Worm (Caenorhabditis elegans) whole organism, mixed stage, embryonic: ENCODE results near the gene ham-1.

Experiments
- M03D4.4 ChIP-seq: sonication (generic microtip); optimal IDR thresholded peaks from 2 replicates; lab custom pipeline; 2017; ENCODE audit warnings: mild to moderate bottlenecking, missing genetic modification characterization, missing compliant biosample characterization
- bed-3 ChIP-seq: fragments of 200-800 bp; sonication (Bioruptor generic); optimal IDR thresholded peaks from 3 replicates; lab custom pipeline; 2018; ENCODE audit warnings: mild to moderate bottlenecking, missing genetic modification characterization, moderate library complexity, missing compliant biosample characterization
- ceh-39 ChIP-seq: fragments of 150-350 bp; optimal IDR thresholded peaks from 2 replicates; lab custom pipeline; 2014; ENCODE audit warnings: missing biosample characterization, missing genetic modification characterization
- ceh-43 ChIP-seq: fragments of 200-800 bp; sonication (Bioruptor generic); optimal IDR thresholded peaks from 2 replicates; lab custom pipeline; 2018; ENCODE audit warnings: mild to moderate bottlenecking, missing genetic modification characterization, moderate library complexity, missing compliant biosample characterization
- ceh-83 ChIP-seq: fragments of 200-800 bp; sonication (Bioruptor generic); optimal IDR thresholded peaks from 2 replicates; lab custom pipeline; 2018; ENCODE audit warnings: mild to moderate bottlenecking, missing genetic modification characterization, missing compliant biosample characterization
- ces-1 ChIP-seq: fragments of 150-350 bp; optimal IDR thresholded peaks from 2 replicates; lab custom pipeline; 2014; ENCODE audit warnings: missing biosample characterization, missing genetic modification reagents, missing genetic modification characterization
- cnd-1 ChIP-seq: fragments of 200-800 bp; sonication (Bioruptor generic); optimal IDR thresholded peaks from 2 replicates; lab custom pipeline; 2018; ENCODE audit warnings: mild to moderate bottlenecking, missing genetic modification characterization, missing compliant biosample characterization
- drap-1 ChIP-seq: fragments of 200-800 bp; sonication (Bioruptor generic); optimal IDR thresholded peaks from 3 replicates; lab custom pipeline; 2018; ENCODE audit warnings: mild to moderate bottlenecking, missing genetic modification characterization, missing compliant biosample characterization
- elt-1 ChIP-seq: sonication (generic microtip); optimal IDR thresholded peaks from 2 replicates; lab custom pipeline; 2017; ENCODE audit warnings: missing genetic modification characterization, mild to moderate bottlenecking, missing compliant biosample characterization, antibody characterized with exemption, moderate library complexity, borderline replicate concordance; ENCODE audit not compliant: insufficient read depth
- elt-3 ChIP-seq: fragments of 150-350 bp; optimal IDR thresholded peaks from 2 replicates; lab custom pipeline; 2014; ENCODE audit warnings: missing biosample characterization, missing genetic modification characterization
- flh-1 ChIP-seq: fragments of 200-800 bp; sonication (Bioruptor generic); optimal IDR thresholded peaks from 2 replicates; lab custom pipeline; 2018; ENCODE audit warnings: mild to moderate bottlenecking, missing genetic modification characterization, moderate library complexity, missing compliant biosample characterization
- ham-2 ChIP-seq: fragments of 200-800 bp; sonication (Bioruptor generic); optimal IDR thresholded peaks from 2 replicates; lab custom pipeline; 2018; ENCODE audit warnings: mild to moderate bottlenecking, missing genetic modification characterization, missing compliant biosample characterization
- hlh-1 ChIP-seq: fragments of 150-350 bp; optimal IDR thresholded peaks from 2 replicates; lab custom pipeline; 2014; ENCODE audit warnings: missing biosample characterization, missing genetic modification reagents, missing genetic modification characterization
- lin-13 ChIP-seq: fragments of 150-350 bp; optimal IDR thresholded peaks from 2 replicates; lab custom pipeline; 2014; ENCODE audit warnings: missing biosample characterization, missing genetic modification characterization
- lin-32 ChIP-seq: fragments of 200-800 bp; sonication (Bioruptor generic); optimal IDR thresholded peaks from 2 replicates; lab custom pipeline; 2018; ENCODE audit warnings: mild to moderate bottlenecking, missing genetic modification characterization, missing compliant biosample characterization
- lsy-2 ChIP-seq: fragments of 150-350 bp; optimal IDR thresholded peaks from 2 replicates; lab custom pipeline; 2014; ENCODE audit warnings: missing biosample characterization, missing genetic modification characterization
- mab-5 ChIP-seq: fragments of 150-350 bp; optimal IDR thresholded peaks from 2 replicates; lab custom pipeline; 2014; ENCODE audit warnings: missing biosample characterization, missing genetic modification characterization
- mls-2 ChIP-seq: sonication (generic microtip); optimal IDR thresholded peaks from 2 replicates; lab custom pipeline; 2016; ENCODE audit warnings: mild to moderate bottlenecking, missing genetic modification characterization, moderate library complexity, missing compliant biosample characterization
- nhr-12 ChIP-seq: fragments of 150-350 bp; optimal IDR thresholded peaks from 2 replicates; lab custom pipeline; 2014; ENCODE audit warnings: missing biosample characterization, missing genetic modification characterization
- nhr-2 ChIP-seq: fragments of 150-350 bp; optimal IDR thresholded peaks from 2 replicates; lab custom pipeline; 2014; ENCODE audit warnings: missing biosample characterization, missing genetic modification characterization
- nhr-237 ChIP-seq: fragments of 150-350 bp; optimal IDR thresholded peaks from 2 replicates; lab custom pipeline; 2014; ENCODE audit warnings: missing biosample characterization, missing genetic modification characterization
- nhr-28 ChIP-seq: fragments of 150-350 bp; optimal IDR thresholded peaks from 2 replicates; lab custom pipeline; 2014; ENCODE audit warnings: missing biosample characterization, missing genetic modification characterization
- nhr-76 ChIP-seq: sonication (generic microtip); optimal IDR thresholded peaks from 2 replicates; lab custom pipeline; 2017; ENCODE audit warnings: missing biosample characterization, missing genetic modification characterization
- pha-4 ChIP-seq: fragments of 150-350 bp; optimal IDR thresholded peaks from 2 replicates; lab custom pipeline; 2018; ENCODE audit warnings: missing biosample characterization, missing genetic modification reagents, missing genetic modification characterization
- sem-2 ChIP-seq: fragments of 200-800 bp; sonication (Bioruptor generic); optimal IDR thresholded peaks from 2 replicates; lab custom pipeline; 2018; ENCODE audit warnings: mild to moderate bottlenecking, missing genetic modification characterization, missing compliant biosample characterization
- snpc-4 ChIP-seq: fragments of 150-350 bp; optimal IDR thresholded peaks from 2 replicates; lab custom pipeline; 2014; ENCODE audit warnings: missing biosample characterization, missing genetic modification characterization
- sptf-1 ChIP-seq: sonication (generic microtip); optimal IDR thresholded peaks from 2 replicates; lab custom pipeline; 2017; ENCODE audit warnings: mild to moderate bottlenecking, missing genetic modification characterization, moderate library complexity, missing compliant biosample characterization
- tbx-8 ChIP-seq: fragments of 200-800 bp; sonication (Bioruptor generic); optimal IDR thresholded peaks from 2 replicates; lab custom pipeline; 2018; ENCODE audit warnings: mild to moderate bottlenecking, missing genetic modification characterization, moderate library complexity, missing compliant biosample characterization
- unc-120 ChIP-seq: sonication (generic microtip); optimal IDR thresholded peaks from 2 replicates; lab custom pipeline; 2017; ENCODE audit warnings: missing genetic modification characterization, missing compliant biosample characterization; ENCODE audit not compliant: poor library complexity, severe bottlenecking
- unc-39 ChIP-seq: fragments of 150-350 bp; optimal IDR thresholded peaks from 2 replicates; lab custom pipeline; 2014; ENCODE audit warnings: missing biosample characterization, missing genetic modification characterization
- unc-62 ChIP-seq: fragments of 150-350 bp; optimal IDR thresholded peaks from 2 replicates; lab custom pipeline; 2014; ENCODE audit warnings: missing biosample characterization, missing genetic modification reagents, missing genetic modification characterization
- zip-8 ChIP-seq: fragments of 150-350 bp; optimal IDR thresholded peaks from 2 replicates; lab custom pipeline; 2014; ENCODE audit warnings: missing biosample characterization, missing genetic modification characterization

The ham-1 gene

DNA sequence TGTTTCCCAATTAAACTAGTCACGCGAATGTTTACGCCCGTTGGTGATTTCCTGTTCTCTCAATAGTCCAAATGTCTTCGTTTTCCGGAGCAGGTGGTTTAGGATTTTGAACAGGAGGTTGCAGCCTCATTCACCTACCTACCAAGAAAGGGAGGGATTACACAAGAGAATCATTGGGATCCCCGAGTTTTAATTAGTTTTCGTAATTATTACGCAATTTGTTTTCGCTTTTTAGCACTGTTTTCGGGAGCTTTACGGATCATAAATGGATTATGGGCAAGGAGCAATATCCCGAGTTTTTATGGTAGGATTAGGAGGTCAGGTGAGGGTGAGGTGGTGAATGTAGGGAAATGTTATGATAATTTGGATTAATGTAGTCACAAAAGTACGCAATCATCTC is 3.9 kb downstream of the ham-1 start:
- TF ChIP-seq elt-1 (tag; lab: Kevin White, UChicago) (no peak), lsy-2 (tag; lab: Kevin White, UChicago) (no peak), lin-32 (GFP tag; lab: Kevin White, UChicago) (no peak), sptf-1 (tag; lab: Kevin White, UChicago) (no peak), unc-39 (tag; lab: Kevin White, UChicago) (no peak), elt-3 (tag; lab: Kevin White, UChicago) (no peak), ceh-83 (GFP tag; lab: Kevin White, UChicago) (peak; percentile 44), nhr-2 (no peak), lin-13 (no peak), zip-8 (tag; lab: Kevin White, UChicago) (peak; percentile 97), bed-3 (GFP tag; lab: Kevin White, UChicago) (no peak), ceh-39 (tag; lab: Kevin White, UChicago) (no peak), ceh-43 (GFP tag; lab: Kevin White, UChicago) (peak; percentile 47), cnd-1 (peak; percentile 58), mls-2 (peak; percentile 46)
- TF ChIP-seq, all 35 proteins: peak for 5

DNA sequence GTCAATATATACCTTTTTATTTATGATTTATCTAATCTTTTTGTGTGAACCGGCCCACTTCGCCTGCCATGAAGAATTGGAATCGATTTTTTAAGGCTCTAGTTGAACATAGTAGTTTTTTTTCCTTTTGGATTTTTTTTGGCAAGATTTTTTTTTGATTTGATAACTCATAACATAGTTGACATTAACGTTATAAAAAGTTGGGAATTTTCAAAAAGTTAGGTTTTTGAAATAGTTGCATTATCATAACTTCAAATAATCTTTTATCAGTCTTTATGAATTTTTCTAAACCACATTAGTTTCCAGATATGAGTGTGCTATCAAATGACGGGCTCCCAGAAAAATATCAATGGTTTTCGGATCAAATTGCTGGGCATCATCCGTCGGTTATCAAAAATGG is 5.8 kb downstream of the ham-1 start, which contains the start of gene ipmk-1:
TSS of gene ipmk-1 (plus strand) at position 301 of the 400 bp plus-strand sequence.
- TF ChIP-seq unc-62 (GFP tag; lab: Kevin White, UChicago): no peak
- TF ChIP-seq tbx-8 (GFP tag; lab: Kevin White, UChicago): no peak
- TF ChIP-seq, all 35 proteins: peak for 0

DNA sequence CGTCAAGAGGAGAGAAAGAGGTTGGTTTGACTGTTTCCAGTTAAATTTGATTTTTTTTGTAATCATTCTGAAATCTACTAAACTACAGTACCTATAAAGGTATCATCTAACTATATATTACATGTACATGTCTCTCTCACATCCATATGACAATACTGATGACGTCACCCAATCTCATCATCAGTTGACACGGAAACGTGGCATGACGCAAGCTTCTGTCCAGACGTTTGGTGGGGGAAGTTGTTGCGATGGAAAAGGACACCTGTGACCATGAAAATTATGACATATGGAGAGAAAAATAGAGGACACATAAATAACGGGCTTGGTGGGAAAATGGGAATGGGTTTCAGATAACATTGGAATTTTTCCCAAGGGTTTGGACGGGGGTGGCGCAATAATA is 7.0 kb downstream of the ham-1 start:
- TF ChIP-seq elt-3 (tag; lab: Kevin White, UChicago) (no peak), ham-2 (GFP tag; lab: Kevin White, UChicago) (no peak), unc-120 (tag; lab: Kevin White, UChicago) (no peak), mls-2 (no peak), sem-2 (GFP tag; lab: Kevin White, UChicago) (no peak), mab-5 (tag; lab: Kevin White, UChicago) (no peak), snpc-4 (tag; lab: Kevin White, UChicago) (no peak), zip-8 (tag; lab: Kevin White, UChicago) (peak; percentile 97), nhr-76 (tag; lab: Kevin White, UChicago) (no peak), unc-62 (GFP tag; lab: Kevin White, UChicago) (peak; percentile 46), lin-32 (GFP tag; lab: Kevin White, UChicago) (peak; percentile 43), nhr-2 (peak; percentile 87), cnd-1 (peak; percentile 49), lsy-2 (tag; lab: Kevin White, UChicago) (no peak)
- TF ChIP-seq, all 35 proteins: peak for 5

DNA sequence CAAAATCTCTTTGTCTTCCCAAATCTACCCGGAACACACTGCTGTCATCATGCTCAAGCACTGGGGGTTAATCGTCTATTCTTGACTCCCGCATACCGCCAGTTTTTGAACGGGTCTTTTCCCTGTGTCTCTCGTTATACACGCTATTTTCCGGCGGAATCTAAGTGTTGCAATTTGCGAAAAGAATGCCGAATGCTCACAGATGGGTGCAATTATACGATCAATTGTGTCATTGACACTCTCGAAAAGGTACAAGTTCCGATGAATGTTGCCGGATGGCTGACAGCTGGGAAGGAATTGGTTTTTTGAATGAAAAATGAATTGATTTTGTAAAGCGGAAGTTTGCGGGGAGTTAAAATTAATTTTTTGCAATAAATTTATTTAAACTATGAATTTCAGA is 10.0 kb downstream of the ham-1 start:
- TF ChIP-seq nhr-2 (peak; percentile 92), nhr-28 (no peak), nhr-12 (tag; lab: Kevin White, UChicago) (no peak), elt-3 (tag; lab: Kevin White, UChicago) (no peak), tbx-8 (GFP tag; lab: Kevin White, UChicago) (no peak), nhr-76 (tag; lab: Kevin White, UChicago) (no peak), unc-39 (tag; lab: Kevin White, UChicago) (no peak), cnd-1 (no peak), lin-32 (GFP tag; lab: Kevin White, UChicago) (peak; percentile 91), drap-1 (no peak), pha-4 (tag; lab: Kevin White, UChicago) (no peak), ceh-43 (GFP tag; lab: Kevin White, UChicago) (no peak), lin-13 (no peak), flh-1 (no peak)
- TF ChIP-seq, all 35 proteins: peak for 2

DNA sequence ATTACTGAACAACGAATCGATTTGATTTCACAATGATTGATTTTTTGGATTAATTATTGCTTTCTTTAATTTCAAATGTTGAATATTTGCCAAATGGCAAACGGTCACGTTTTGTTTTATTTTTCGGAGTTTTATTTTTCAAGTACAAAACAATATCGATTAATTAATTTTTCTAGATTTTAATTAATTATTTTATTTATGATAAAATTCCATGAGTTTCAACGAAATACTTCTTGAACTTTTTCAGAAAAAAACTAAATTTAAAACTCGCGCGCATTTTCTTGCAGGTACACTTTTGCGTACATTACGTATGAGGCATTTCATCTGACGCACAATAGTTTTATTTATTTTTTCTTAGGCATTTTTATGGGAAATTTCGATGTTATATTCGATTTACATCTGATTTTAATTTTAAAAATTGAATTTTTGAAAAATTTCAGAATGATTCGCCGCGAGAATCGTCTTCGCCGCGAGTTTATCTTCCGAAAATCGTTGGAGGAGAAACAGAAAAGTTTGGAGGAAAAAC is 17.0 kb downstream of the ham-1 start, which contains the start of the genes ZK795.2 and ZK795.3:
TSS of gene ZK795.2 (minus strand) at position 51 of the 526 bp plus-strand sequence.
TSS of gene ZK795.3 (plus strand) at position 441 of the 526 bp plus-strand sequence.
- TF ChIP-seq drap-1 (no peak), ces-1 (GFP tag; lab: Kevin White, UChicago) (peak; percentile 53), tbx-8 (GFP tag; lab: Kevin White, UChicago) (no peak), hlh-1 (tag; lab: Kevin White, UChicago) (peak; percentile 0), lin-13 (no peak), pha-4 (tag; lab: Kevin White, UChicago) (peak; percentile 15), zip-8 (tag; lab: Kevin White, UChicago) (no peak), flh-1 (no peak), snpc-4 (tag; lab: Kevin White, UChicago) (no peak), lsy-2 (tag; lab: Kevin White, UChicago) (peak; percentile 64), unc-62 (GFP tag; lab: Kevin White, UChicago) (no peak), mls-2 (no peak), unc-120 (tag; lab: Kevin White, UChicago) (no peak), bed-3 (GFP tag; lab: Kevin White, UChicago) (no peak), M03D4.4 (tag; lab: Kevin White, UChicago) (no peak), nhr-237 (tag; lab: Kevin White, UChicago) (peak; percentile 45)
